Worm (Caenorhabditis elegans) whole organism, mixed stage, embryonic: Measurements from ENCODE around the gene F23B12.7.

Experiments
- bed-3 ChIP-seq: fragments of 200-800 bp; sonication (Bioruptor generic); optimal IDR thresholded peaks from 3 replicates; lab custom pipeline; 2018; ENCODE audit warnings: mild to moderate bottlenecking, missing genetic modification characterization, moderate library complexity, missing compliant biosample characterization
- ces-1 ChIP-seq: fragments of 150-350 bp; optimal IDR thresholded peaks from 2 replicates; lab custom pipeline; 2014; ENCODE audit warnings: missing biosample characterization, missing genetic modification reagents, missing genetic modification characterization
- drap-1 ChIP-seq: fragments of 200-800 bp; sonication (Bioruptor generic); optimal IDR thresholded peaks from 3 replicates; lab custom pipeline; 2018; ENCODE audit warnings: mild to moderate bottlenecking, missing genetic modification characterization, missing compliant biosample characterization
- lin-32 ChIP-seq: fragments of 200-800 bp; sonication (Bioruptor generic); optimal IDR thresholded peaks from 2 replicates; lab custom pipeline; 2018; ENCODE audit warnings: mild to moderate bottlenecking, missing genetic modification characterization, missing compliant biosample characterization
- lsy-2 ChIP-seq: fragments of 150-350 bp; optimal IDR thresholded peaks from 2 replicates; lab custom pipeline; 2014; ENCODE audit warnings: missing biosample characterization, missing genetic modification characterization
- mab-5 ChIP-seq: fragments of 150-350 bp; optimal IDR thresholded peaks from 2 replicates; lab custom pipeline; 2014; ENCODE audit warnings: missing biosample characterization, missing genetic modification characterization
- nhr-28 ChIP-seq: fragments of 150-350 bp; optimal IDR thresholded peaks from 2 replicates; lab custom pipeline; 2014; ENCODE audit warnings: missing biosample characterization, missing genetic modification characterization
- nhr-76 ChIP-seq: sonication (generic microtip); optimal IDR thresholded peaks from 2 replicates; lab custom pipeline; 2017; ENCODE audit warnings: missing biosample characterization, missing genetic modification characterization
- pha-4 ChIP-seq: fragments of 150-350 bp; optimal IDR thresholded peaks from 2 replicates; lab custom pipeline; 2018; ENCODE audit warnings: missing biosample characterization, missing genetic modification reagents, missing genetic modification characterization
- sptf-1 ChIP-seq: sonication (generic microtip); optimal IDR thresholded peaks from 2 replicates; lab custom pipeline; 2017; ENCODE audit warnings: mild to moderate bottlenecking, missing genetic modification characterization, moderate library complexity, missing compliant biosample characterization
- unc-62 ChIP-seq: fragments of 150-350 bp; optimal IDR thresholded peaks from 2 replicates; lab custom pipeline; 2014; ENCODE audit warnings: missing biosample characterization, missing genetic modification reagents, missing genetic modification characterization

- TF ChIP-seq unc-62 (GFP tag; lab: Kevin White, UChicago) = no peak
- TF ChIP-seq lsy-2 = no peak
- no peak for TF ChIP-seq nhr-76 (tag; lab: Kevin White, UChicago)
- no peak for TF ChIP-seq mab-5 (tag; lab: Kevin White, UChicago)
- TF ChIP-seq ces-1 (GFP tag; lab: Kevin White, UChicago) = no peak
- no peak for TF ChIP-seq sptf-1 (tag; lab: Kevin White, UChicago)
- TF ChIP-seq pha-4 = no peak
- TF ChIP-seq lin-32 (GFP tag; lab: Kevin White, UChicago) = no peak
- TF ChIP-seq bed-3 (GFP tag; lab: Kevin White, UChicago) = no peak
- TF ChIP-seq drap-1 (GFP tag; lab: Kevin White, UChicago) = no peak
- no peak for TF ChIP-seq nhr-28
Measured at ce11 chrV:14421325-14421724, 28.2 kb upstream of the F23B12.7 start, which contains the start of gene dhs-22.
